Worm (Caenorhabditis elegans): Measurements from ENCODE around the gene ilys-4.
A peak's percentile ranks its signal among the peaks of the same experiment; 100 is the strongest.

Gene ilys-4

DNA sequence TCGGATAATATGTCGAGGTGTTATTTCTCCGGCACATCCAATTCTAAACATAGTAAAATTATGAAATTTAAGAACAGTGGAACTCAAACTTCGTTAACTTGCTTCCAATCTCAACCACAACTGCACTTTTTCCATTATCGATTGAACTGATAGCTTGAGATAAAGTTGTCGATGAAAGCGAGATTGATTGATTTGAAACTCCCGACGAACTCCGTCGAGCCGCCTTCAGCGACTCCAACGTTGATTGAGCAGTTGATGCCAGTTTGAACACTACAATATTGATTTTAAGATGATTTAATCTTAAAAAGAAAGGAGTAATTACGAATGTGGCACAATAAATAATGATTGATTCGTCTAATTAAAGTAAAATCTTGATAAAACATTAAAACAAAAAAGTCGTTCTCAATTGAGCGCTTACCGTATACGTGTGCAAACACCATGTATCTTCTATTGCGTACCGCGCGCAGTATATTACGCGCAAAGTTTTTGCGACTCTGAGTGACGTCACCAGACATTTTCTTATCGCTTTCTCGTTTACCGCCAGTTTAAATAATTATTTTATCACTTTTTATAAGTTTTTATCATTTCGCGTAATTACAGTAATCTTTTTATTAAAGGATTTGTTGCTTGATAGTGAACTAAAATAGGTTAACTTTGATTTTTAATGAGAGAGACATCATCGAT lies 5.0 kb upstream of the ilys-4 start, which contains the start of gene arp-11:
TSS of gene arp-11 (minus strand) at position 51 of the 684 bp plus-strand sequence.
- TF ChIP-seq unc-62 (GFP tag; optimal IDR thresholded peaks at IDR 0.05) (no peak), athp-1 (tag; optimal IDR thresholded peaks at IDR 0.05) (no peak), pbrm-1 (GFP tag; IDR thresholded peaks at IDR 0.05) (no peak), ceh-58 (GFP tag; IDR thresholded peaks at IDR 0.05) (no peak), gei-17 (GFP tag; optimal IDR thresholded peaks at IDR 0.05) (no peak), ceh-100 (GFP tag; IDR thresholded peaks at IDR 0.05) (no peak), F55B11.4 (tag; optimal IDR thresholded peaks at IDR 0.05; ENCODE audit: borderline replicate concordance, insufficient read depth) (no peak), mel-28 (tag; optimal IDR thresholded peaks at IDR 0.05; ENCODE audit: borderline replicate concordance) (no peak), mxl-1 (tag; optimal IDR thresholded peaks at IDR 0.05) (no peak), zfh-2 (GFP tag; conservative IDR thresholded peaks at IDR 0.05) (no peak), F22D6.2 (tag; optimal IDR thresholded peaks at IDR 0.05) (no peak), lag-1 (GFP tag; IDR thresholded peaks at IDR 0.05) (no peak), rcor-1 (GFP tag; IDR thresholded peaks at IDR 0.05) (no peak), ztf-25 (GFP tag; IDR thresholded peaks at IDR 0.05) (no peak), madf-3 (GFP tag; IDR thresholded peaks at IDR 0.05) (no peak), F37B4.10 (GFP tag; IDR thresholded peaks at IDR 0.05) (no peak), egl-18 (GFP tag; IDR thresholded peaks at IDR 0.05) (no peak), tbp1 (GFP tag; optimal IDR thresholded peaks at IDR 0.05) (peak; percentile 45), aptf-3 (GFP tag; IDR thresholded peaks at IDR 0.05) (no peak), nfya-1 (tag; optimal IDR thresholded peaks at IDR 0.05; ENCODE audit: borderline replicate concordance, insufficient read depth) (no peak), B0035.1 (tag; optimal IDR thresholded peaks at IDR 0.05) (no peak), hrde-1 (tag; optimal IDR thresholded peaks at IDR 0.05; ENCODE audit: borderline replicate concordance) (no peak), ztf-18 (tag; optimal IDR thresholded peaks at IDR 0.05) (no peak), B0019.2 (GFP tag; conservative IDR thresholded peaks at IDR 0.05) (no peak), lin-35 (GFP tag; optimal IDR thresholded peaks at IDR 0.05) (peak in 1 of 3 experiments; percentile 49), hmg-1.2 (GFP tag; IDR thresholded peaks at IDR 0.05) (peak; percentile 31; the same call in 1 of the 2 replicates), cebp-2 (GFP tag; IDR thresholded peaks at IDR 0.05) (no peak), F49E8.2 (tag; optimal IDR thresholded peaks at IDR 0.05; ENCODE audit: insufficient read depth) (no peak), tbx-9 (tag; optimal IDR thresholded peaks at IDR 0.05; ENCODE audit: borderline replicate concordance) (no peak), K11D2.4 (GFP tag; IDR thresholded peaks at IDR 0.05) (no peak), lin-40 (tag; optimal IDR thresholded peaks at IDR 0.05) (peak; percentile 60), snpc-1.1 (tag; optimal IDR thresholded peaks at IDR 0.05; ENCODE audit: insufficient read depth) (no peak), ztf-28 (GFP tag; IDR thresholded peaks at IDR 0.05) (no peak), let-607 (tag; optimal IDR thresholded peaks at IDR 0.05) (peak in 1 of 2 experiments; percentile 1), sdz-38 (tag; optimal IDR thresholded peaks at IDR 0.05) (no peak), akir-1 (GFP tag; optimal IDR thresholded peaks at IDR 0.05) (no peak), T26A5.8 (tag; optimal IDR thresholded peaks at IDR 0.05) (no peak), Y95B8A.8 (GFP tag; IDR thresholded peaks at IDR 0.05) (no peak), D2030.7 (GFP tag; IDR thresholded peaks at IDR 0.05) (no peak), nhr-27 (tag; optimal IDR thresholded peaks at IDR 0.05) (no peak), ceh-27 (GFP tag; optimal IDR thresholded peaks at IDR 0.05) (peak; percentile 30), B0336.3 (GFP tag; IDR thresholded peaks at IDR 0.05) (0 out of 2 replicates have a peak, but pooled peaks have one; percentile 22), nhr-120 (GFP tag; IDR thresholded peaks at IDR 0.05) (no peak), cebp-1 (GFP tag; IDR thresholded peaks at IDR 0.05) (no peak), cebp-1 (tag; optimal IDR thresholded peaks at IDR 0.05) (peak; percentile 60), snpc-4 (GFP tag; optimal IDR thresholded peaks at IDR 0.05) (no peak), snpc-4 (tag; optimal IDR thresholded peaks at IDR 0.05) (peak in 3 of 4 experiments; percentile 50 to 59 (median 51))
